Worm (Caenorhabditis elegans) whole organism, midembryonic: Measurements from ENCODE around the gene T01G1.4.

ENCODE experiments used
- T22C8.4 ChIP-seq: fragments of 200-800 bp; sonication (Bioruptor generic); IDR thresholded peaks from 2 replicates; pipeline ENCODE4 v1.3.6; 2022; ENCODE audit warnings: missing genetic modification characterization, missing compliant biosample characterization
- cog-1 ChIP-seq: sonication (generic microtip); optimal IDR thresholded peaks from 2 replicates; lab custom pipeline; 2016; ENCODE audit warnings: missing genetic modification characterization, missing compliant biosample characterization
- flt-1 ChIP-seq: fragments of 200-800 bp; sonication (Bioruptor generic); IDR thresholded peaks from 2 replicates; pipeline ENCODE4 v1.3.6; 2022; ENCODE audit warnings: missing genetic modification characterization, missing compliant biosample characterization
- klf-2 ChIP-seq: fragments of 200-800 bp; sonication (Bioruptor generic); conservative IDR thresholded peaks from 2 replicates; pipeline ENCODE4 v1.3.6; 2022; ENCODE audit warnings: missing genetic modification reagents, missing genetic modification characterization, missing compliant biosample characterization
- med-1 ChIP-seq: sonication (generic microtip); optimal IDR thresholded peaks from 2 replicates; lab custom pipeline; 2017; ENCODE audit warnings: missing genetic modification characterization, mild to moderate bottlenecking, missing compliant biosample characterization, antibody characterized with exemption, missing genetic modification reagents; ENCODE audit not compliant: insufficient read depth
- ref-1 ChIP-seq: fragments of 200-800 bp; sonication (Bioruptor generic); conservative IDR thresholded peaks from 2 replicates; pipeline ENCODE4 v1.3.6; 2022; ENCODE audit warnings: missing genetic modification reagents, missing genetic modification characterization, missing compliant biosample characterization
- tab-1 ChIP-seq: fragments of 200-800 bp; sonication (Bioruptor generic); IDR thresholded peaks from 2 replicates; pipeline ENCODE4 v1.3.6; 2022; ENCODE audit warnings: missing genetic modification characterization, missing compliant biosample characterization
- ztf-23 ChIP-seq: fragments of 200-800 bp; sonication (Bioruptor generic); IDR thresholded peaks from 2 replicates; pipeline ENCODE4 v1.3.6; 2022; ENCODE audit warnings: missing genetic modification reagents, missing genetic modification characterization, missing compliant biosample characterization
- ztf-29 ChIP-seq: fragments of 200-800 bp; sonication (Bioruptor generic); IDR thresholded peaks from 2 replicates; pipeline ENCODE4 v1.3.6; 2022; ENCODE audit warnings: missing genetic modification reagents, missing genetic modification characterization, missing compliant biosample characterization

- no peak for TF ChIP-seq T22C8.4 (GFP tag; lab: Robert Waterston, UW)
- no peak for TF ChIP-seq flt-1 (GFP tag; lab: Robert Waterston, UW)
- no peak for TF ChIP-seq ref-1
- no peak for TF ChIP-seq cog-1 (tag; lab: Kevin White, UChicago)
- TF ChIP-seq tab-1 = no peak
- no peak for TF ChIP-seq med-1
- TF ChIP-seq ztf-23 (GFP tag; lab: Robert Waterston, UW) = no peak
- TF ChIP-seq klf-2 (GFP tag; lab: Robert Waterston, UW) = no peak
- TF ChIP-seq ztf-29 (GFP tag; lab: Robert Waterston, UW) = no peak
These were observed 44.7 kb downstream of the T01G1.4 start for ce11 chrIV:11316640-11317039.
